Fruit fly (Drosophila melanogaster) whole organism, wandering third instar larva: ENCODE data around the gene Tim17b2.

ENCODE experiments used
- CG32264 ChIP-seq: fragments of 200-800 bp; sonication (Bioruptor generic); optimal IDR thresholded peaks from 2 replicates; lab custom pipeline; 2016; ENCODE audit warnings: missing biosample characterization, missing genetic modification characterization
- Dfd ChIP-seq: fragments of >200 bp; optimal IDR thresholded peaks from 2 replicates; lab custom pipeline; 2017; ENCODE audit warnings: missing biosample characterization, missing genetic modification characterization
- Dif ChIP-seq: fragments of 200-275, 200-300 bp; sonication (Bioruptor generic); optimal IDR thresholded peaks from 2 replicates; lab custom pipeline; 2018; ENCODE audit warnings: missing biosample characterization, missing genetic modification characterization; ENCODE audit not compliant: partially characterized antibody
- GATAd ChIP-seq: sonication (Bioruptor generic); optimal IDR thresholded peaks from 2 replicates; lab custom pipeline; 2016; ENCODE audit warnings: missing biosample characterization, missing genetic modification characterization
- Jra ChIP-seq: sonication (Bioruptor generic); optimal IDR thresholded peaks from 2 replicates; lab custom pipeline; 2016; ENCODE audit warnings: missing biosample characterization, missing genetic modification characterization
- Mio ChIP-seq: sonication (Bioruptor generic); optimal IDR thresholded peaks from 2 replicates; lab custom pipeline; 2016; ENCODE audit warnings: missing biosample characterization, missing genetic modification characterization
- Myc ChIP-seq: fragments of >200 bp; optimal IDR thresholded peaks from 2 replicates; lab custom pipeline; 2017
- br ChIP-seq: fragments of 200-800 bp; sonication (Bioruptor generic); optimal IDR thresholded peaks from 2 replicates; lab custom pipeline; 2016; ENCODE audit warnings: missing biosample characterization, missing genetic modification characterization
- dsf ChIP-seq: sonication (Bioruptor generic); optimal IDR thresholded peaks from 2 replicates; lab custom pipeline; 2016; ENCODE audit warnings: missing biosample characterization, missing genetic modification characterization, borderline replicate concordance
- h ChIP-seq: fragments of 200-800 bp; sonication (Bioruptor generic); optimal IDR thresholded peaks from 3 replicates; lab custom pipeline; 2016; ENCODE audit warnings: missing biosample characterization, mild to moderate bottlenecking, missing genetic modification characterization
- pan ChIP-seq: fragments of >200 bp; optimal IDR thresholded peaks from 2 replicates; lab custom pipeline; 2017
- usp ChIP-seq: fragments of >200 bp; optimal IDR thresholded peaks from 2 replicates; lab custom pipeline; 2017; ENCODE audit warnings: missing biosample characterization, missing genetic modification characterization

DNA sequence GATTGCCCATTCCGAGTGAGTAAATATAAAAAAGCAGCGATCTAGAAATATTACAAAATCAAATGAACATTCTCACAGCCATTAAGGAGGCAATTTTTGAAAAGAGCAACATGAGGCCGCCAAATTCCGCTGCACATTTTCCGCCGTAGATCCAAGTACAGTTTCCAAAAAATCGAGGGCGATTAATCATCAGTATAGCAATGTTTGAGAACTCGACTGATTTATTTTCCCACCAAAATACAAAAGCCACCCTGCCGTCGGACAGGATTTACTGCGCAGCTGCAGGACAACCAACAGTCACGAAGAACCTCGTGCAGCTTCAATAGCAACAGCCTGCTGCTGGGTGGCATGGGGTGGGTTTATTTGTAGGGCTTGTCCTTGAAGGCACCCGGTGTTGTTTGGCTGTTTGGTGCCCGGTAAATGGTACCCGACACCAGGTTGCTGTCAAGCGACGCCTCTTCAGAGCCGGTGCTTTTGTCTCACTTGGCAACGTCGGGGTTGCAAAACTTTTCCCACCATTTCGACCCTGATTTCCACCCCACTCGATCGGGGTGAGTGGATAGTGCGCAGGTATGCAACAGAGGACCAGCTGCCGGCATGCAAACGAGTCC, 48.8 kb upstream of the Tim17b2 start:
- TF ChIP-seq CG32264 (GFP tag; lab: Kevin White, UChicago) (no peak), Dfd (no peak), GATAd (GFP tag; lab: Kevin White, UChicago) (no peak), Dif (GFP tag; lab: Kevin White, UChicago) (no peak), dsf (GFP tag; lab: Kevin White, UChicago) (no peak), h (GFP tag; lab: Kevin White, UChicago) (no peak), Myc (lab: Kevin White, UChicago) (no peak), pan (lab: Kevin White, UChicago) (no peak), usp (GFP tag; lab: Kevin White, UChicago) (no peak), Jra (GFP tag; lab: Kevin White, UChicago) (no peak), Mio (no peak), br (GFP tag; lab: Kevin White, UChicago) (no peak)
